Worm (Caenorhabditis elegans): ENCODE data around the gene H28G03.3.

ce11 chrX:5207819-5208218 lies 18.3 kb downstream of the H28G03.3 start:
- TF ChIP-seq zag-1 (tag; optimal IDR thresholded peaks at IDR 0.05) (no peak), elt-3 (tag; optimal IDR thresholded peaks at IDR 0.05) (no peak), skn-1 (tag; optimal IDR thresholded peaks at IDR 0.05) (no peak), nhr-76 (tag; optimal IDR thresholded peaks at IDR 0.05) (no peak), R02D3.7 (tag; optimal IDR thresholded peaks at IDR 0.05) (no peak), ztf-4 (tag; optimal IDR thresholded peaks at IDR 0.05) (no peak)

Data from whole organism, L3 larva.